Worm (Caenorhabditis elegans) whole organism, L1 larva: ENCODE data around the gene srg-42.

ENCODE experiments used
- C16A3.4 ChIP-seq: fragments of 150-350 bp; optimal IDR thresholded peaks from 2 replicates; lab custom pipeline; 2014; ENCODE audit warnings: missing biosample characterization, missing genetic modification characterization
- C34B4.2 ChIP-seq: sonication (generic microtip); optimal IDR thresholded peaks from 2 replicates; lab custom pipeline; 2017; ENCODE audit warnings: mild to moderate bottlenecking, missing genetic modification characterization, missing compliant biosample characterization
- F16B12.6 ChIP-seq: fragments of 150-350 bp; optimal IDR thresholded peaks from 2 replicates; lab custom pipeline; 2014; ENCODE audit warnings: missing biosample characterization, missing genetic modification characterization
- aha-1 ChIP-seq: fragments of 150-350 bp; optimal IDR thresholded peaks from 2 replicates; lab custom pipeline; 2014; ENCODE audit warnings: missing biosample characterization, missing genetic modification characterization
- alr-1 ChIP-seq: fragments of 200-800 bp; sonication (Bioruptor generic); optimal IDR thresholded peaks from 2 replicates; lab custom pipeline; 2018; ENCODE audit warnings: borderline replicate concordance, mild to moderate bottlenecking, missing genetic modification characterization, missing compliant biosample characterization
- aly-2 ChIP-seq: fragments of 150-350 bp; optimal IDR thresholded peaks from 2 replicates; lab custom pipeline; 2014; ENCODE audit warnings: missing biosample characterization, missing genetic modification characterization
- ama-1 ChIP-seq: fragments of 150-350 bp; optimal IDR thresholded peaks from 2 replicates; lab custom pipeline; 2014
- blmp-1 ChIP-seq: fragments of 150-350 bp; optimal IDR thresholded peaks from 2 replicates; lab custom pipeline; 2014; ENCODE audit warnings: missing biosample characterization, missing genetic modification characterization
- ceh-63 ChIP-seq: fragments of 200-800 bp; sonication (Bioruptor generic); optimal IDR thresholded peaks from 2 replicates; lab custom pipeline; 2018; ENCODE audit warnings: mild to moderate bottlenecking, missing genetic modification characterization, missing compliant biosample characterization
- ceh-8 ChIP-seq: fragments of 200-800 bp; sonication (Bioruptor generic); optimal IDR thresholded peaks from 2 replicates; lab custom pipeline; 2018; ENCODE audit warnings: mild to moderate bottlenecking, missing genetic modification characterization, moderate library complexity, missing compliant biosample characterization
- ceh-82 ChIP-seq, 3 experiments: fragments of 150-350 bp in 1 of 3; sonication (generic microtip) in 2 of 3; optimal IDR thresholded peaks; 2 replicates each; lab custom pipeline; 2014 to 2017; ENCODE audit warnings: missing biosample characterization in 3 of 3, missing genetic modification characterization in 3 of 3
- ceh-88 ChIP-seq: fragments of 200-800 bp; sonication (Bioruptor generic); IDR thresholded peaks from 2 replicates; pipeline ENCODE4 v1.3.6; 2022; ENCODE audit warnings: missing genetic modification characterization, missing compliant biosample characterization
- ceh-90 ChIP-seq: sonication (generic microtip); optimal IDR thresholded peaks from 2 replicates; lab custom pipeline; 2016; ENCODE audit warnings: missing genetic modification characterization, missing compliant biosample characterization
- ces-1 ChIP-seq: fragments of 150-350 bp; optimal IDR thresholded peaks from 2 replicates; lab custom pipeline; 2014; ENCODE audit warnings: missing biosample characterization, missing genetic modification reagents, missing genetic modification characterization
- dpl-1 ChIP-seq, 3 experiments: fragments of 150-350 bp in 2 of 3; sonication (generic microtip) in 1 of 3; optimal IDR thresholded peaks; 2 replicates each; lab custom pipeline; 2014 to 2017; ENCODE audit warnings: missing biosample characterization in 3 of 3, missing genetic modification characterization in 3 of 3, missing genetic modification reagents in 3 of 3
- efl-1 ChIP-seq, 4 experiments: fragments of 150-350 bp; optimal IDR thresholded peaks in 3 of 4; peaks in 1 of 4; 1 replicate in 1 of 4; 2 replicates in 3 of 4; lab custom pipeline; 2014; ENCODE audit warnings: missing biosample characterization in 2 of 4, missing genetic modification characterization in 2 of 4, missing genetic modification reagents in 2 of 4
- efl-3 ChIP-seq: fragments of 200-800 bp; sonication (Bioruptor generic); optimal IDR thresholded peaks from 2 replicates; lab custom pipeline; 2018; ENCODE audit warnings: mild to moderate bottlenecking, missing genetic modification characterization, missing compliant biosample characterization
- egl-13 ChIP-seq: sonication (generic microtip); optimal IDR thresholded peaks from 2 replicates; lab custom pipeline; 2016; ENCODE audit warnings: missing genotype, missing genetic modification reagents, missing genetic modification characterization, missing compliant biosample characterization
- egl-27 ChIP-seq, 2 experiments: fragments of 150-350 bp in 1 of 2; sonication (generic microtip); optimal IDR thresholded peaks; 3 replicates each; lab custom pipeline; 2017 to 2018; ENCODE audit warnings: missing biosample characterization in 2 of 2, missing genetic modification characterization in 2 of 2, missing genetic modification reagents in 2 of 2
- elt-2 ChIP-seq: sonication (generic microtip); optimal IDR thresholded peaks from 2 replicates; lab custom pipeline; 2016; ENCODE audit warnings: missing genetic modification characterization, mild to moderate bottlenecking, inconsistent platforms, missing compliant biosample characterization, missing genetic modification reagents
- ets-5 ChIP-seq: fragments of 200-800 bp; sonication (Bioruptor generic); IDR thresholded peaks from 2 replicates; pipeline ENCODE4 v1.3.6; 2022; ENCODE audit warnings: missing genetic modification characterization, missing compliant biosample characterization
- hpl-2 ChIP-seq: fragments of 150-350 bp; optimal IDR thresholded peaks from 2 replicates; lab custom pipeline; 2014; ENCODE audit warnings: missing biosample characterization, missing genetic modification reagents, missing genetic modification characterization
- lin-13 ChIP-seq: fragments of 150-350 bp; optimal IDR thresholded peaks from 2 replicates; lab custom pipeline; 2014; ENCODE audit warnings: missing biosample characterization, missing genetic modification reagents, missing genetic modification characterization
- lin-14 ChIP-seq: fragments of 200-800 bp; sonication (Bioruptor generic); optimal IDR thresholded peaks from 2 replicates; lab custom pipeline; 2018; ENCODE audit warnings: mild to moderate bottlenecking, missing genetic modification characterization, moderate library complexity, missing compliant biosample characterization
- lin-15B ChIP-seq: fragments of 150-350 bp; sonication (generic microtip); optimal IDR thresholded peaks from 3 replicates; lab custom pipeline; 2014; ENCODE audit warnings: missing biosample characterization, missing genetic modification characterization
- lin-35 ChIP-seq, 2 experiments: fragments of 150-350 bp; optimal IDR thresholded peaks; 2 replicates each; lab custom pipeline; 2014; ENCODE audit warnings: missing biosample characterization in 2 of 2, missing genetic modification characterization in 2 of 2, missing genetic modification reagents in 2 of 2
- lin-39 ChIP-seq: fragments of 150-350 bp; optimal IDR thresholded peaks from 2 replicates; lab custom pipeline; 2014; ENCODE audit warnings: missing biosample characterization, missing genetic modification reagents, missing genetic modification characterization
- lir-3 ChIP-seq: sonication (generic microtip); optimal IDR thresholded peaks from 2 replicates; lab custom pipeline; 2016; ENCODE audit warnings: mild to moderate bottlenecking, missing genetic modification characterization, moderate library complexity, missing compliant biosample characterization; ENCODE audit not compliant: poor library complexity
- lsy-2 ChIP-seq, 2 experiments: fragments of 150-350 bp; optimal IDR thresholded peaks; 2 replicates each; lab custom pipeline; 2014; ENCODE audit warnings: missing biosample characterization in 2 of 2, missing genetic modification characterization in 2 of 2
- mab-9 ChIP-seq: fragments of 200-800 bp; sonication (Bioruptor generic); IDR thresholded peaks from 2 replicates; pipeline ENCODE4 v1.3.6; 2022; ENCODE audit warnings: missing genetic modification reagents, missing genetic modification characterization, missing compliant biosample characterization
- mef-2 ChIP-seq: fragments of 150-350 bp; optimal IDR thresholded peaks from 2 replicates; lab custom pipeline; 2014; ENCODE audit warnings: missing biosample characterization, missing genetic modification characterization
- mep-1 ChIP-seq: fragments of 150-350 bp; optimal IDR thresholded peaks from 2 replicates; lab custom pipeline; 2014; ENCODE audit warnings: missing biosample characterization, missing genetic modification characterization
- nhr-19 ChIP-seq: fragments of 200-800 bp; sonication (Bioruptor generic); conservative IDR thresholded peaks from 2 replicates; pipeline ENCODE4 v1.3.6; 2022; ENCODE audit warnings: missing genetic modification characterization, missing compliant biosample characterization
- nhr-20 ChIP-seq: sonication (generic microtip); optimal IDR thresholded peaks from 2 replicates; lab custom pipeline; 2016; ENCODE audit warnings: mild to moderate bottlenecking, missing genetic modification characterization, missing compliant biosample characterization
- nhr-237 ChIP-seq: fragments of 150-350 bp; optimal IDR thresholded peaks from 2 replicates; lab custom pipeline; 2014; ENCODE audit warnings: missing biosample characterization, missing genetic modification characterization
- nhr-47 ChIP-seq: sonication (generic microtip); optimal IDR thresholded peaks from 2 replicates; lab custom pipeline; 2016; ENCODE audit warnings: mild to moderate bottlenecking, missing genetic modification characterization, moderate library complexity, missing compliant biosample characterization
- nhr-71 ChIP-seq: sonication (generic microtip); optimal IDR thresholded peaks from 2 replicates; lab custom pipeline; 2016; ENCODE audit warnings: mild to moderate bottlenecking, missing genetic modification characterization, moderate library complexity, missing compliant biosample characterization
- nhr-84 ChIP-seq: sonication (generic microtip); optimal IDR thresholded peaks from 2 replicates; lab custom pipeline; 2017; ENCODE audit warnings: missing biosample characterization, missing genetic modification characterization
- nhr-85 ChIP-seq: sonication (generic microtip); peaks from one replicate; lab custom pipeline; 2016; ENCODE audit warnings: missing genetic modification characterization, inconsistent platforms, missing compliant biosample characterization
- nhr-90 ChIP-seq: sonication (generic microtip); optimal IDR thresholded peaks from 2 replicates; lab custom pipeline; 2016; ENCODE audit warnings: mild to moderate bottlenecking, missing genetic modification characterization, missing compliant biosample characterization; ENCODE audit not compliant: poor library complexity
- pqm-1 ChIP-seq: sonication (generic microtip); optimal IDR thresholded peaks from 3 replicates; lab custom pipeline; 2017; ENCODE audit warnings: missing biosample characterization, missing genetic modification characterization
- rnt-1 ChIP-seq: sonication (generic microtip); optimal IDR thresholded peaks from 2 replicates; lab custom pipeline; 2016; ENCODE audit warnings: mild to moderate bottlenecking, missing genetic modification characterization, moderate library complexity, missing compliant biosample characterization
- skn-1 ChIP-seq: fragments of 150-350 bp; optimal IDR thresholded peaks from 2 replicates; lab custom pipeline; 2014; ENCODE audit warnings: missing biosample characterization, missing genetic modification characterization
- snpc-4 ChIP-seq: fragments of 150-350 bp; optimal IDR thresholded peaks from 2 replicates; lab custom pipeline; 2014; ENCODE audit warnings: missing biosample characterization, missing genetic modification characterization
- snu-23 ChIP-seq: sonication (generic microtip); optimal IDR thresholded peaks from 2 replicates; lab custom pipeline; 2016; ENCODE audit warnings: missing genetic modification characterization, missing compliant biosample characterization
- swsn-7 ChIP-seq: sonication (generic microtip); optimal IDR thresholded peaks from 2 replicates; lab custom pipeline; 2016; ENCODE audit warnings: missing genetic modification characterization, missing compliant biosample characterization
- tbx-2 ChIP-seq: sonication (generic microtip); optimal IDR thresholded peaks from 2 replicates; lab custom pipeline; 2016; ENCODE audit warnings: missing genetic modification characterization, missing compliant biosample characterization
- unc-30 ChIP-seq: sonication (generic microtip); optimal IDR thresholded peaks from 2 replicates; lab custom pipeline; 2017; ENCODE audit warnings: missing biosample characterization, missing genetic modification characterization
- unc-86 ChIP-seq: sonication (generic microtip); optimal IDR thresholded peaks from 2 replicates; lab custom pipeline; 2016; ENCODE audit warnings: missing genetic modification characterization, missing compliant biosample characterization
- unc-98 ChIP-seq: fragments of 200-800 bp; sonication (Bioruptor generic); IDR thresholded peaks from 2 replicates; pipeline ENCODE4 v1.3.6; 2022; ENCODE audit warnings: missing genetic modification characterization, missing compliant biosample characterization
- ztf-4 ChIP-seq: fragments of 150-350 bp; optimal IDR thresholded peaks from 2 replicates; lab custom pipeline; 2014; ENCODE audit warnings: missing biosample characterization, missing genetic modification characterization

The srg-42 gene

ce11 chrV:11122466-11122865, 35.4 kb downstream of the srg-42 start, which contains the start of gene mboa-2:
Gene mboa-2, minus strand, starts transcription at chrV:11122493.
- no peak for TF ChIP-seq efl-1 (optimal IDR thresholded peaks at IDR 0.05; lab: Kevin White, UChicago)
- peak in 1 of 2 experiments; percentile 64 for TF ChIP-seq efl-1 (GFP tag; optimal IDR thresholded peaks at IDR 0.05 in 1 of 2; lab: Kevin White, UChicago)
- peak; percentile 57 for TF ChIP-seq ama-1 (lab: Kevin White, UChicago)
- no peak for TF ChIP-seq lin-15B
- no peak for TF ChIP-seq F16B12.6
- no peak for TF ChIP-seq blmp-1 (tag; lab: Kevin White, UChicago)
- TF ChIP-seq hpl-2 (GFP tag; lab: Kevin White, UChicago) = no peak
- no peak for TF ChIP-seq dpl-1 (GFP tag; optimal IDR thresholded peaks at IDR 0.05; lab: Kevin White, UChicago)
- peak; percentile 2 for TF ChIP-seq ztf-4 (tag; lab: Kevin White, UChicago)
- TF ChIP-seq nhr-47 (tag; lab: Kevin White, UChicago) = peak; percentile 16
- TF ChIP-seq unc-86 (tag; lab: Kevin White, UChicago) = no peak
- no peak for TF ChIP-seq mef-2
- TF ChIP-seq elt-2 = peak; percentile 31
- TF ChIP-seq lin-14 (GFP tag; lab: Kevin White, UChicago) = peak; percentile 21
- TF ChIP-seq snpc-4 (tag; lab: Kevin White, UChicago) = no peak
- TF ChIP-seq ets-5 (GFP tag; lab: Robert Waterston, UW) = no peak
- peak; percentile 16 for TF ChIP-seq snu-23 (GFP tag; lab: Kevin White, UChicago)
- no peak for TF ChIP-seq pqm-1 (tag; lab: Kevin White, UChicago)
- TF ChIP-seq lin-35 (GFP tag; optimal IDR thresholded peaks at IDR 0.05; lab: Kevin White, UChicago) = peak in 1 of 2 experiments; percentile 13
- TF ChIP-seq lir-3 (tag; lab: Kevin White, UChicago) = peak; percentile 3
- TF ChIP-seq ceh-88 (GFP tag; lab: Robert Waterston, UW) = peak; percentile 21; the same call in 1 of the 2 replicates
- TF ChIP-seq nhr-237 (tag; lab: Kevin White, UChicago) = no peak
- TF ChIP-seq rnt-1 (tag; lab: Kevin White, UChicago) = peak; percentile 7
- no peak for TF ChIP-seq unc-98 (GFP tag; lab: Robert Waterston, UW)
- no peak for TF ChIP-seq lin-13 (GFP tag; lab: Kevin White, UChicago)
- TF ChIP-seq nhr-20 (tag; lab: Kevin White, UChicago) = peak; percentile 46
- peak; percentile 30 for TF ChIP-seq nhr-19 (GFP tag; lab: Robert Waterston, UW)
- TF ChIP-seq unc-30 (tag; lab: Kevin White, UChicago) = no peak
- TF ChIP-seq nhr-90 = peak; percentile 64
- TF ChIP-seq egl-13 (tag; lab: Kevin White, UChicago) = no peak
- TF ChIP-seq aly-2 (tag; lab: Kevin White, UChicago) = peak; percentile 45
- TF ChIP-seq lsy-2 (tag; optimal IDR thresholded peaks at IDR 0.05; lab: Kevin White, UChicago) = peak; percentile 29 to 38
- peak; percentile 56 for TF ChIP-seq nhr-71 (tag; lab: Kevin White, UChicago)
- no peak for TF ChIP-seq C16A3.4
- peak; percentile 49 for TF ChIP-seq nhr-85 (tag; lab: Kevin White, UChicago)
- no peak for TF ChIP-seq egl-27 (tag; optimal IDR thresholded peaks at IDR 0.05; lab: Kevin White, UChicago)
- TF ChIP-seq lin-39 = no peak
- TF ChIP-seq swsn-7 (tag; lab: Kevin White, UChicago) = peak; percentile 25

ce11 chrV:11121247-11121646, 36.6 kb downstream of the srg-42 start:
- TF ChIP-seq egl-27 (tag; optimal IDR thresholded peaks at IDR 0.05; lab: Kevin White, UChicago) (no peak), ceh-82 (tag; optimal IDR thresholded peaks at IDR 0.05; lab: Kevin White, UChicago) (peak in 1 of 3 experiments; percentile 24), lin-15B (peak; percentile 4), lin-14 (GFP tag; lab: Kevin White, UChicago) (peak; percentile 83), tbx-2 (tag; lab: Kevin White, UChicago) (no peak), C34B4.2 (tag; lab: Kevin White, UChicago) (no peak), aha-1 (no peak), lin-35 (GFP tag; optimal IDR thresholded peaks at IDR 0.05; lab: Kevin White, UChicago) (peak; percentile 32 to 66), ceh-8 (GFP tag; lab: Kevin White, UChicago) (no peak), alr-1 (tag; lab: Kevin White, UChicago) (no peak), ama-1 (lab: Kevin White, UChicago) (no peak), blmp-1 (tag; lab: Kevin White, UChicago) (peak; percentile 56), ces-1 (GFP tag; lab: Kevin White, UChicago) (no peak), nhr-85 (tag; lab: Kevin White, UChicago) (no peak), efl-3 (GFP tag; lab: Kevin White, UChicago) (no peak), efl-1 (optimal IDR thresholded peaks at IDR 0.05; lab: Kevin White, UChicago) (peak; percentile 41 to 43), efl-1 (GFP tag; optimal IDR thresholded peaks at IDR 0.05 in 1 of 2; lab: Kevin White, UChicago) (peak in 1 of 2 experiments; percentile 36), skn-1 (tag; lab: Kevin White, UChicago) (peak; percentile 57), nhr-84 (no peak), unc-86 (tag; lab: Kevin White, UChicago) (no peak), ceh-63 (GFP tag; lab: Kevin White, UChicago) (no peak), mab-9 (GFP tag; lab: Robert Waterston, UW) (no peak), hpl-2 (GFP tag; lab: Kevin White, UChicago) (no peak), swsn-7 (tag; lab: Kevin White, UChicago) (peak; percentile 24), ceh-90 (tag; lab: Kevin White, UChicago) (no peak), mep-1 (tag; lab: Kevin White, UChicago) (peak; percentile 56)
